Worm (Caenorhabditis elegans) whole organism, young adult: Measurements from ENCODE around the gene ndg-4.
A peak's percentile ranks its signal among the peaks of the same experiment; 100 is the strongest.

Experiments
- B0261.1 ChIP-seq: sonication (generic microtip); optimal IDR thresholded peaks from 2 replicates; lab custom pipeline; 2016; ENCODE audit warnings: mild to moderate bottlenecking, missing genetic modification characterization, moderate library complexity, missing compliant biosample characterization
- B0336.3 ChIP-seq: fragments of 200-800 bp; sonication (Bioruptor generic); IDR thresholded peaks from 2 replicates; pipeline ENCODE4 v1.3.6; 2022; ENCODE audit warnings: missing genetic modification characterization, missing compliant biosample characterization
- F23B12.7 ChIP-seq: sonication (generic microtip); optimal IDR thresholded peaks from 2 replicates; lab custom pipeline; 2017; ENCODE audit warnings: missing genetic modification characterization, mild to moderate bottlenecking, missing compliant biosample characterization, antibody characterized with exemption, moderate library complexity; ENCODE audit not compliant: insufficient read depth
- F37B4.10 ChIP-seq: fragments of 200-800 bp; sonication (Bioruptor generic); IDR thresholded peaks from 2 replicates; pipeline ENCODE4 v1.3.6; 2022; ENCODE audit warnings: missing genetic modification characterization, missing compliant biosample characterization
- F57A8.1 ChIP-seq: fragments of 200-800 bp; sonication (Bioruptor generic); optimal IDR thresholded peaks from 2 replicates; lab custom pipeline; 2018; ENCODE audit warnings: mild to moderate bottlenecking, missing genetic modification characterization, moderate library complexity, missing compliant biosample characterization
- K11D2.4 ChIP-seq: fragments of 200-800 bp; sonication (Bioruptor generic); IDR thresholded peaks from 2 replicates; pipeline ENCODE4 v1.3.6; 2022; ENCODE audit warnings: missing genetic modification reagents, missing genetic modification characterization, missing compliant biosample characterization
- T07F8.4 ChIP-seq: sonication (generic microtip); optimal IDR thresholded peaks from 2 replicates; lab custom pipeline; 2016; ENCODE audit warnings: mild to moderate bottlenecking, missing genetic modification characterization, moderate library complexity, missing compliant biosample characterization
- Y53G8AR.9 ChIP-seq: fragments of 200-800 bp; sonication (Bioruptor generic); conservative IDR thresholded peaks from 2 replicates; pipeline ENCODE4 v1.3.6; 2022; ENCODE audit warnings: missing genetic modification reagents, missing genetic modification characterization, missing compliant biosample characterization
- ZK185.1 ChIP-seq: sonication (generic microtip); optimal IDR thresholded peaks from 2 replicates; lab custom pipeline; 2016; ENCODE audit warnings: mild to moderate bottlenecking, missing genetic modification characterization, missing compliant biosample characterization; ENCODE audit not compliant: poor library complexity, severe bottlenecking
- aptf-3 ChIP-seq: fragments of 200-800 bp; sonication (Bioruptor generic); IDR thresholded peaks from 2 replicates; pipeline ENCODE4 v1.3.6; 2022; ENCODE audit warnings: missing genetic modification characterization, missing compliant biosample characterization
- attf-5 ChIP-seq: fragments of 200-800 bp; sonication (Bioruptor generic); optimal IDR thresholded peaks from 2 replicates; lab custom pipeline; 2018; ENCODE audit warnings: mild to moderate bottlenecking, missing genetic modification characterization, missing compliant biosample characterization
- bed-2 ChIP-seq: fragments of 200-800 bp; sonication (Bioruptor generic); IDR thresholded peaks from 2 replicates; pipeline ENCODE4 v1.3.6; 2022; ENCODE audit warnings: missing genetic modification reagents, missing genetic modification characterization, missing compliant biosample characterization
- ceh-79 ChIP-seq: sonication (generic microtip); optimal IDR thresholded peaks from 2 replicates; lab custom pipeline; 2017; ENCODE audit warnings: mild to moderate bottlenecking, missing genetic modification characterization, missing compliant biosample characterization
- chd-7 ChIP-seq: sonication (generic microtip); optimal IDR thresholded peaks from 2 replicates; lab custom pipeline; 2016; ENCODE audit warnings: mild to moderate bottlenecking, missing genetic modification characterization, moderate library complexity, missing compliant biosample characterization
- egl-18 ChIP-seq: fragments of 200-800 bp; sonication (Bioruptor generic); IDR thresholded peaks from 2 replicates; pipeline ENCODE4 v1.3.6; 2022; ENCODE audit warnings: missing genetic modification reagents, missing genetic modification characterization, missing compliant biosample characterization
- egrh-3 ChIP-seq: fragments of 200-800 bp; sonication (Bioruptor generic); IDR thresholded peaks from 2 replicates; pipeline ENCODE4 v1.3.6; 2022; ENCODE audit warnings: missing genetic modification reagents, missing genetic modification characterization, missing compliant biosample characterization
- ekl-4 ChIP-seq: fragments of 200-800 bp; sonication (Bioruptor generic); IDR thresholded peaks from 2 replicates; pipeline ENCODE4 v1.3.6; 2022; ENCODE audit warnings: missing genetic modification reagents, missing genetic modification characterization, missing compliant biosample characterization
- fkh-3 ChIP-seq: sonication (generic microtip); optimal IDR thresholded peaks from 2 replicates; lab custom pipeline; 2016; ENCODE audit warnings: mild to moderate bottlenecking, missing genetic modification characterization, missing compliant biosample characterization
- him-1 ChIP-seq: sonication (generic microtip); optimal IDR thresholded peaks from 2 replicates; lab custom pipeline; 2016; ENCODE audit warnings: missing genotype, missing genetic modification reagents, missing genetic modification characterization, missing compliant biosample characterization
- hlh-26 ChIP-seq: fragments of 200-800 bp; sonication (Bioruptor generic); conservative IDR thresholded peaks from 2 replicates; pipeline ENCODE4 v1.3.6; 2022; ENCODE audit warnings: missing genetic modification reagents, missing genetic modification characterization, missing compliant biosample characterization
- lag-1 ChIP-seq: fragments of 200-800 bp; sonication (Bioruptor generic); IDR thresholded peaks from 2 replicates; pipeline ENCODE4 v1.3.6; 2022; ENCODE audit warnings: missing genetic modification reagents, missing genetic modification characterization, missing compliant biosample characterization
- lin-40 ChIP-seq: sonication (generic microtip); optimal IDR thresholded peaks from 2 replicates; lab custom pipeline; 2016; ENCODE audit warnings: missing genetic modification characterization, mild to moderate bottlenecking, missing compliant biosample characterization, missing genotype, missing genetic modification reagents
- lin-54 ChIP-seq: fragments of 200-800 bp; sonication (Bioruptor generic); optimal IDR thresholded peaks from 2 replicates; lab custom pipeline; 2018; ENCODE audit warnings: mild to moderate bottlenecking, missing genetic modification characterization, missing compliant biosample characterization
- lsy-27 ChIP-seq: sonication (generic microtip); optimal IDR thresholded peaks from 2 replicates; lab custom pipeline; 2017; ENCODE audit warnings: missing genetic modification characterization, mild to moderate bottlenecking, missing compliant biosample characterization, antibody characterized with exemption, missing genotype, borderline replicate concordance; ENCODE audit not compliant: insufficient read depth
- madf-10 ChIP-seq: sonication (generic microtip); optimal IDR thresholded peaks from 2 replicates; lab custom pipeline; 2016; ENCODE audit warnings: mild to moderate bottlenecking, missing genetic modification characterization, missing compliant biosample characterization
- mcd-1 ChIP-seq: fragments of 200-800 bp; sonication (Bioruptor generic); IDR thresholded peaks from 2 replicates; pipeline ENCODE4 v1.3.6; 2022; ENCODE audit warnings: missing genetic modification reagents, missing genetic modification characterization, missing compliant biosample characterization
- nfyb-1 ChIP-seq: fragments of 200-800 bp; sonication (Bioruptor generic); IDR thresholded peaks from 2 replicates; pipeline ENCODE4 v1.3.6; 2022; ENCODE audit warnings: missing genetic modification reagents, missing genetic modification characterization, missing compliant biosample characterization
- nhr-80 ChIP-seq: sonication (generic microtip); optimal IDR thresholded peaks from 2 replicates; lab custom pipeline; 2016; ENCODE audit warnings: missing genetic modification characterization, missing compliant biosample characterization
- nhr-90 ChIP-seq: sonication (generic microtip); optimal IDR thresholded peaks from 2 replicates; lab custom pipeline; 2016; ENCODE audit warnings: missing genotype, mild to moderate bottlenecking, missing genetic modification characterization, missing compliant biosample characterization
- pbrm-1 ChIP-seq: fragments of 200-800 bp; sonication (Bioruptor generic); IDR thresholded peaks from 2 replicates; pipeline ENCODE4 v1.3.6; 2022; ENCODE audit warnings: missing genetic modification reagents, missing genetic modification characterization, missing compliant biosample characterization
- pha-4 ChIP-seq: fragments of 150-350 bp; sonication (generic microtip); optimal IDR thresholded peaks from 2 replicates; lab custom pipeline; 2014; ENCODE audit warnings: missing biosample characterization, missing genetic modification reagents, missing genetic modification characterization
- rcor-1 ChIP-seq: fragments of 200-800 bp; sonication (Bioruptor generic); IDR thresholded peaks from 2 replicates; pipeline ENCODE4 v1.3.6; 2022; ENCODE audit warnings: missing genetic modification reagents, missing genetic modification characterization, missing compliant biosample characterization
- sdz-38 ChIP-seq: sonication (generic microtip); optimal IDR thresholded peaks from 2 replicates; lab custom pipeline; 2016; ENCODE audit warnings: missing genotype, missing genetic modification characterization, missing compliant biosample characterization
- sea-2 ChIP-seq: fragments of 200-800 bp; sonication (Bioruptor generic); IDR thresholded peaks from 2 replicates; pipeline ENCODE4 v1.3.6; 2022; ENCODE audit warnings: missing genetic modification characterization, missing compliant biosample characterization
- snpc-1.1 ChIP-seq: sonication (generic microtip); optimal IDR thresholded peaks from 2 replicates; lab custom pipeline; 2017; ENCODE audit warnings: missing genetic modification characterization, mild to moderate bottlenecking, missing compliant biosample characterization, antibody characterized with exemption, moderate library complexity, missing genotype, missing genetic modification reagents; ENCODE audit not compliant: insufficient read depth
- snpc-1.3 ChIP-seq: sonication (generic microtip); optimal IDR thresholded peaks from 2 replicates; lab custom pipeline; 2017; ENCODE audit warnings: missing genetic modification characterization, mild to moderate bottlenecking, missing compliant biosample characterization, antibody characterized with exemption, moderate library complexity, missing genotype, missing genetic modification reagents; ENCODE audit not compliant: insufficient read depth
- snpc-4 ChIP-seq, 5 experiments: fragments of 150-350 bp in 1 of 5; sonication (generic microtip) in 4 of 5; optimal IDR thresholded peaks; 2 replicates each; lab custom pipeline; 2014 to 2018; ENCODE audit warnings: missing genetic modification characterization in 5 of 5, missing biosample characterization in 3 of 5, antibody characterized with exemption in 2 of 5, mild to moderate bottlenecking in 2 of 5, missing compliant biosample characterization in 2 of 5, missing genotype in 2 of 5, moderate library complexity in 2 of 5, missing genetic modification reagents in 1 of 5
- sptf-2 ChIP-seq: fragments of 200-800 bp; sonication (Bioruptor generic); optimal IDR thresholded peaks from 2 replicates; lab custom pipeline; 2018; ENCODE audit warnings: mild to moderate bottlenecking, missing genetic modification characterization, missing compliant biosample characterization
- tlf-1 ChIP-seq: fragments of 200-800 bp; sonication (Bioruptor generic); optimal IDR thresholded peaks from 2 replicates; lab custom pipeline; 2018; ENCODE audit warnings: mild to moderate bottlenecking, missing genetic modification characterization, missing compliant biosample characterization
- unc-130 ChIP-seq: sonication (generic microtip); optimal IDR thresholded peaks from 2 replicates; lab custom pipeline; 2016; ENCODE audit warnings: missing genetic modification reagents, missing genetic modification characterization, missing compliant biosample characterization
- zfh-2 ChIP-seq: fragments of 200-800 bp; sonication (Bioruptor generic); conservative IDR thresholded peaks from 2 replicates; pipeline ENCODE4 v1.3.6; 2022; ENCODE audit warnings: missing genetic modification reagents, missing genetic modification characterization, missing compliant biosample characterization
- ztf-22 ChIP-seq: fragments of 200-800 bp; sonication (Bioruptor generic); optimal IDR thresholded peaks from 2 replicates; lab custom pipeline; 2018; ENCODE audit warnings: mild to moderate bottlenecking, missing genetic modification characterization, moderate library complexity, missing compliant biosample characterization
- ztf-25 ChIP-seq: fragments of 200-800 bp; sonication (Bioruptor generic); IDR thresholded peaks from 2 replicates; pipeline ENCODE4 v1.3.6; 2022; ENCODE audit warnings: missing genetic modification reagents, missing genetic modification characterization, missing compliant biosample characterization
- ztf-26 ChIP-seq: sonication (generic microtip); optimal IDR thresholded peaks from 2 replicates; lab custom pipeline; 2017; ENCODE audit warnings: missing genetic modification characterization, missing compliant biosample characterization
- ztf-28 ChIP-seq: fragments of 200-800 bp; sonication (Bioruptor generic); IDR thresholded peaks from 2 replicates; pipeline ENCODE4 v1.3.6; 2022; ENCODE audit warnings: missing genetic modification reagents, missing genetic modification characterization, missing compliant biosample characterization
- ztf-3 ChIP-seq: fragments of 200-800 bp; sonication (Bioruptor generic); optimal IDR thresholded peaks from 2 replicates; lab custom pipeline; 2018; ENCODE audit warnings: mild to moderate bottlenecking, missing genetic modification characterization, missing compliant biosample characterization

ndg-4 gene

ce11 chrIII:4475428-4475968 lies 8.3 kb upstream of the ndg-4 start, which contains the start of gene rps-1 (continued):
- TF ChIP-seq snpc-1.3 (tag; lab: Kevin White, UChicago) (peak; percentile 95), rcor-1 (peak; percentile 98), F23B12.7 (tag; lab: Kevin White, UChicago) (peak; percentile 96), aptf-3 (peak; percentile 72; the same call in 1 of the 2 replicates), nhr-90 (peak; percentile 82), ekl-4 (GFP tag; lab: Robert Waterston, UW) (peak; percentile 97), unc-130 (GFP tag; lab: Kevin White, UChicago) (peak; percentile 85), egrh-3 (peak; percentile 38; the same call in 1 of the 2 replicates), mcd-1 (GFP tag; lab: Robert Waterston, UW) (peak; percentile 95), T07F8.4 (tag; lab: Kevin White, UChicago) (peak; percentile 32), B0261.1 (peak; percentile 51), egl-18 (GFP tag; lab: Robert Waterston, UW) (peak; percentile 90), chd-7 (peak; percentile 96), fkh-3 (no peak), ZK185.1 (tag; lab: Kevin White, UChicago) (peak; percentile 98), sdz-38 (tag; lab: Kevin White, UChicago) (no peak), sptf-2 (GFP tag; lab: Kevin White, UChicago) (no peak), ztf-3 (peak; percentile 89), lin-54 (peak; percentile 97), ztf-22 (GFP tag; lab: Kevin White, UChicago) (peak; percentile 88), sea-2 (GFP tag; lab: Robert Waterston, UW) (peak; percentile 78; the same call in 1 of the 2 replicates), zfh-2 (GFP tag; lab: Robert Waterston, UW) (peak; percentile 78; the same call in 1 of the 2 replicates), tlf-1 (GFP tag; lab: Kevin White, UChicago) (peak; percentile 98), lag-1 (GFP tag; lab: Robert Waterston, UW) (peak; percentile 78; the same call in 1 of the 2 replicates), nhr-80 (tag; lab: Kevin White, UChicago) (peak; percentile 95), madf-10 (tag; lab: Kevin White, UChicago) (peak; percentile 94), snpc-1.1 (tag; lab: Kevin White, UChicago) (peak; percentile 80), K11D2.4 (GFP tag; lab: Robert Waterston, UW) (peak; percentile 98), lin-40 (tag; lab: Kevin White, UChicago) (peak; percentile 98), ztf-28 (GFP tag; lab: Robert Waterston, UW) (peak; percentile 90), nfyb-1 (GFP tag; lab: Robert Waterston, UW) (peak; percentile 99), attf-5 (GFP tag; lab: Kevin White, UChicago) (peak; percentile 98), ztf-26 (tag; lab: Kevin White, UChicago) (peak; percentile 98), F37B4.10 (GFP tag; lab: Robert Waterston, UW) (0 out of 2 replicates have a peak, but pooled peaks have one; percentile 91), hlh-26 (GFP tag; lab: Robert Waterston, UW) (no peak), B0336.3 (GFP tag; lab: Robert Waterston, UW) (peak; percentile 96), ztf-25 (GFP tag; lab: Robert Waterston, UW) (peak; percentile 24; the same call in 1 of the 2 replicates), bed-2 (GFP tag; lab: Robert Waterston, UW) (peak; percentile 68; the same call in 1 of the 2 replicates), ceh-79 (peak; percentile 80), lsy-27 (peak; percentile 77), snpc-4 (GFP tag; optimal IDR thresholded peaks at IDR 0.05; lab: Kevin White, UChicago) (peak; percentile 86), snpc-4 (tag; optimal IDR thresholded peaks at IDR 0.05; lab: Kevin White, UChicago) (peak; percentile 79 to 92 (median 90)), pha-4 (tag; lab: Kevin White, UChicago) (peak; percentile 94), pbrm-1 (GFP tag; lab: Robert Waterston, UW) (peak; percentile 99), F57A8.1 (no peak), Y53G8AR.9 (GFP tag; lab: Robert Waterston, UW) (peak; percentile 99), him-1 (tag; lab: Kevin White, UChicago) (peak; percentile 70)
